Fruit fly (Drosophila melanogaster): ENCODE results near the gene Sdic2.
"Not testable (repeated sequence)": the region's sequence is repeated elsewhere in the genome, so short reads cannot be mapped to it uniquely, and the experiment has no call there.

dm6 chrX:20224920-20225319, 38.6 kb upstream of the Sdic2 start, which contains the start of gene Sdic4:
- TF ChIP-seq Myc, h, ttk, psq, Sin3A, insv (optimal IDR thresholded peaks at IDR 0.05): not testable (repeated sequence)
